Worm (Caenorhabditis elegans): Measurements from ENCODE around the gene pgp-4.
A peak's percentile ranks its signal among the peaks of the same experiment; 100 is the strongest.

The pgp-4 gene

DNA sequence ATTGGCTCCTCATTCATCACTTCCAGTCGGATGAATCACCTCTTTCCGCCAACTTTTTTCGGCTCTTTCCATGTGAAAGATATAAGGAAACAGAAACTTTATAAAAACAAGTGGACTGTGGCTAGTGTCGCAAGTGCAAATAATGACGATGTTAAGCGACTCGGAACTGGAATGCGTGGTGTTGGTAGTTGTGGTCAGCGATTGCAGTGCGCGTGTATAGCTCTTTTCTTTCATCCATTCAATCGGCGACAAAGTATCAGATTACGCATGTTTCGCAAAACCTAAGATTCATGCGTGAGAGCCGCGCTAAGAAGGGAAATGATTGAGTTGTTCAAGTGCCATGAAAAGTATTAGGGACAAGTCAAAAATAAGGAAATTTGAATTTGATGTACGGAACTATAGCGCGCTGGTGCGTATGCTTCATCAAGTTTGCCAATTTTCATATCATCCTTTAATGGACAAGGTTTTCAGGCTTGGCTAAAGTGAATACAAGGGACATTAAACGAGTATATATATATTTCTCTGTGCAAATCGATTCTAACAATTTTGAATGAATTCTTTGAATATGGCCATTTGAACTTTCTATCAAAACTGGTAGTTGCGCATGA lies 30.2 kb downstream of the pgp-4 start:
- no peak for TF ChIP-seq elt-2 (tag; optimal IDR thresholded peaks at IDR 0.05)
- no peak for TF ChIP-seq nhr-12 (tag; optimal IDR thresholded peaks at IDR 0.05)
- TF ChIP-seq aly-2 (tag; optimal IDR thresholded peaks at IDR 0.05), result no peak
- TF ChIP-seq ceh-28 (tag; optimal IDR thresholded peaks at IDR 0.05), result no peak
- TF ChIP-seq R02D3.7 (tag; optimal IDR thresholded peaks at IDR 0.05), result no peak
- no peak for TF ChIP-seq pqm-1 (tag; optimal IDR thresholded peaks at IDR 0.05)
- no peak for TF ChIP-seq ceh-16 (tag; optimal IDR thresholded peaks at IDR 0.05)
- no peak for TF ChIP-seq egl-5 (tag; optimal IDR thresholded peaks at IDR 0.05)
- no peak for TF ChIP-seq ama-1 (optimal IDR thresholded peaks at IDR 0.05)
- TF ChIP-seq jun-1 (tag; optimal IDR thresholded peaks at IDR 0.05), result no peak
- no peak for TF ChIP-seq lsy-12 (tag; optimal IDR thresholded peaks at IDR 0.05)
- TF ChIP-seq daf-12 (tag; optimal IDR thresholded peaks at IDR 0.05), result no peak
- TF ChIP-seq unc-39 (tag; optimal IDR thresholded peaks at IDR 0.05), result no peak
- TF ChIP-seq nhr-11 (tag; optimal IDR thresholded peaks at IDR 0.05), result no peak
- no peak for TF ChIP-seq fos-1 (tag; optimal IDR thresholded peaks at IDR 0.05)
- no peak for TF ChIP-seq nhr-77 (tag; optimal IDR thresholded peaks at IDR 0.05)

DNA sequence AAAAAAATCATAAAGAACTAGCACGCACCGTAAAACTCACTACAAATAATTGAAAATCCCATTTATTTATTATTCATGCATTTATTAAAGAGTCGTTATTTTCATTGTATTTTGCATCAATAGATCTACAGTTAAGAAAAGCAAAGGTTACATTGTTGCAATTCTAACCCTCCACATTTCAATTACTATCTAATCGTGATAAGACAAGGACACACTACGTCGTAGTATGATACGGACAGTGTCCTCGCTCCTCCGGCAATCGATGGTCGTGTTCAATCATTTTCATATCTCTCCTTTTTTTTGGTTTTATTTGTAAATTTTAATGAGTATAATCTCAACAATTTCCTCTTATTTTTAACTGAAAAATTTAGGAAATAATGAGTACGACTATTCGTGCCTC lies 35.3 kb downstream of the pgp-4 start, which contains the start of gene prx-12:
Gene prx-12 (plus strand): TSS at position 371 of the 400 bp plus-strand sequence.
- no peak for TF ChIP-seq snpc-4 (tag; optimal IDR thresholded peaks at IDR 0.05)
- peak in 1 of 3 experiments; percentile 9 for TF ChIP-seq elt-3 (tag; optimal IDR thresholded peaks at IDR 0.05)
- TF ChIP-seq elt-2 (tag; optimal IDR thresholded peaks at IDR 0.05), result peak; percentile 76
- TF ChIP-seq mml-1 (tag; optimal IDR thresholded peaks at IDR 0.05), result no peak
- no peak for TF ChIP-seq nfya-1 (tag; optimal IDR thresholded peaks at IDR 0.05; ENCODE audit: insufficient read depth)
- TF ChIP-seq jun-1 (tag; optimal IDR thresholded peaks at IDR 0.05), result no peak
- no peak for TF ChIP-seq fkh-2 (tag; optimal IDR thresholded peaks at IDR 0.05)
- TF ChIP-seq nhr-25 (tag; optimal IDR thresholded peaks at IDR 0.05), result peak; percentile 2
- TF ChIP-seq unc-62 (GFP tag; optimal IDR thresholded peaks at IDR 0.05), result no peak
- TF ChIP-seq pqm-1 (tag; optimal IDR thresholded peaks at IDR 0.05), result peak; percentile 61

DNA sequence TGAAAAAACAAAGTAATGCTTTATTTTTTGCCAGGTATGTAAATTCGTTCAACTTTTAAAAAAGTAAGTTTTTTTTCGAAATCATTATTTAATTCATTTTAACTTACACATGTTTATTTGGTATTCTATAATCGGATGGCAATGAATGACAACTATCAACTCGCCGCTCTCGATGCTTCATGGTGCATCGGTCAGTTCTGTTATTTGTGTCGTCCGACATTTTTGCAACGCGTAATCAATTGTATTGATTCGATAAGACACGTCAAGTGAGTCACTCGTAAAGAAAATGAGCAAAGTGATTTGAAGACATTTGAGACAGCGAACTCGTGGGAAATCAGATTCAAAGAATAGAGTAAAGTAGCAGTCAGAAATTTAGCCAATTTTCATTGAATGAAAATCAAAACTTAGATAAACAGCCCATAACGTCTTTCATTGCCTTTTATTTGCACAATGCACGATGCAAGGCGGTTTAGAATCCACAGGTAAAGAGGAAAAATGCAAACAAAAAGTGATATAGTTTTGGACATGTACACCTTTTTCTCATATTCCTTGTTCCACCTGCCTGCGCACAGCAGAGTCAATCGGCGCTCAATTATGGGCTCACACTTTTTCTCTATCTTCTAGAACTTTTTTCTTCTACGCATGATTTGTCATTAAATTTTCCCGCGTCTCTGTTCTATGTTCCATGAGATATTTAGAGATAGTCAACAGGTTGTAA lies 43.0 kb downstream of the pgp-4 start:
- TF ChIP-seq nhr-23 (tag; optimal IDR thresholded peaks at IDR 0.05), result no peak
- no peak for TF ChIP-seq R02D3.7 (tag; optimal IDR thresholded peaks at IDR 0.05)
- TF ChIP-seq nhr-67 (tag; optimal IDR thresholded peaks at IDR 0.05), result no peak
- TF ChIP-seq aly-2 (tag; optimal IDR thresholded peaks at IDR 0.05), result no peak
- TF ChIP-seq fos-1 (tag; optimal IDR thresholded peaks at IDR 0.05), result no peak
- no peak for TF ChIP-seq nhr-43 (tag; optimal IDR thresholded peaks at IDR 0.05; ENCODE audit: poor library complexity, severe bottlenecking)
- TF ChIP-seq pqm-1 (tag; optimal IDR thresholded peaks at IDR 0.05), result peak; percentile 61
- TF ChIP-seq ztf-11 (tag; optimal IDR thresholded peaks at IDR 0.05), result no peak
- no peak for TF ChIP-seq unc-62 (GFP tag; optimal IDR thresholded peaks at IDR 0.05)
- TF ChIP-seq lsy-12 (tag; optimal IDR thresholded peaks at IDR 0.05), result no peak
- no peak for TF ChIP-seq snpc-4 (tag; optimal IDR thresholded peaks at IDR 0.05)
- no peak for TF ChIP-seq nhr-25 (tag; optimal IDR thresholded peaks at IDR 0.05)
- peak; percentile 29 for TF ChIP-seq elt-2 (tag; optimal IDR thresholded peaks at IDR 0.05)
- peak; percentile 39 for TF ChIP-seq pha-4 (tag; optimal IDR thresholded peaks at IDR 0.05)

DNA sequence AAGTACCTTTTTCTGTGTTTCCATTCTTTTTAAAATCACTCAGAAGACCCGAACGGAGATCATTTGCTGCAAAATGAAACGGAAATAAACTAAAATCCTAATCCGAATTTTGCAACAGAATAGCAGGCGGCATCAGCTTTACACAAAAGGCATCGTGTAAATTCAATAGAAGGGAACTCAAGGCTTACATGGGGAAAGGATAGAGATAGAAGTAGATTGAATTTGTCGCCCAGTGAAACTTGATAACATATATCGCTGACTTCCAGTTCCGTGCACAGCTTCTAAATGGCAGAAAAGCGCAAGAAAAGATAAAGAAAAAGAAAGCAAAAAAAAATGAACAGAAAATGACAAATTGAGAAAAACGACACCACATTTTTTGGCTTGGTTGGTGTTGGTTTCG lies 48.3 kb downstream of the pgp-4 start, which contains the start of gene slo-2:
Gene slo-2 (minus strand): TSS at position 24 of the 400 bp plus-strand sequence.
- no peak for TF ChIP-seq pha-4 (tag; optimal IDR thresholded peaks at IDR 0.05)
- peak; percentile 21 for TF ChIP-seq lin-39 (tag; optimal IDR thresholded peaks at IDR 0.05)

DNA sequence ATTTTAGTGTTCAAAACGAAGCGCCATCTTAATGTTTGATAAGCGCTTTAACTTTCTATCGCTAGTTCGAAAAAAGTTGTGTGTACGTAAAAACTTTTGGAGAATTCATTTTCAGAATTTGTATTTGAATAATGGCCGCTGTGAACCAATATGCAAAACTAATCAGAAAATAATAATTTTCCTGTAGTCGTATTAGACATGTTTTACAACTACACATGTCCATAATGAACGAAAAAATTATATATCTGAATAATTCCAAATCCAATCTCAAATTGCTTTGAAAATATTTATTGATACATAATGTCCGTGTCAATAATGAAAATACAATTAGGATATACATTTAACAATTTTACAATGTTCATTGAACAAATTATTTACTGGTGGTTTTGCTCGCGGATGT lies 49.2 kb downstream of the pgp-4 start:
- TF ChIP-seq unc-39 (tag; optimal IDR thresholded peaks at IDR 0.05) (no peak), ama-1 (optimal IDR thresholded peaks at IDR 0.05) (peak; percentile 44), fkh-10 (GFP tag; optimal IDR thresholded peaks at IDR 0.05) (no peak), hmg-11 (tag; optimal IDR thresholded peaks at IDR 0.05) (no peak), jun-1 (tag; optimal IDR thresholded peaks at IDR 0.05) (no peak), zag-1 (tag; optimal IDR thresholded peaks at IDR 0.05) (no peak), daf-12 (tag; optimal IDR thresholded peaks at IDR 0.05) (no peak), ceh-82 (tag; optimal IDR thresholded peaks at IDR 0.05) (no peak), snpc-4 (tag; optimal IDR thresholded peaks at IDR 0.05) (no peak), skn-1 (tag; optimal IDR thresholded peaks at IDR 0.05) (no peak), nhr-11 (tag; optimal IDR thresholded peaks at IDR 0.05) (no peak), R02D3.7 (tag; optimal IDR thresholded peaks at IDR 0.05) (no peak), mdl-1 (tag; optimal IDR thresholded peaks at IDR 0.05) (no peak), elt-2 (tag; optimal IDR thresholded peaks at IDR 0.05) (peak; percentile 20)

All from whole organism, L3 larva.